Fruit fly (Drosophila melanogaster): Measurements from ENCODE around the gene Zmynd10.

DNA sequence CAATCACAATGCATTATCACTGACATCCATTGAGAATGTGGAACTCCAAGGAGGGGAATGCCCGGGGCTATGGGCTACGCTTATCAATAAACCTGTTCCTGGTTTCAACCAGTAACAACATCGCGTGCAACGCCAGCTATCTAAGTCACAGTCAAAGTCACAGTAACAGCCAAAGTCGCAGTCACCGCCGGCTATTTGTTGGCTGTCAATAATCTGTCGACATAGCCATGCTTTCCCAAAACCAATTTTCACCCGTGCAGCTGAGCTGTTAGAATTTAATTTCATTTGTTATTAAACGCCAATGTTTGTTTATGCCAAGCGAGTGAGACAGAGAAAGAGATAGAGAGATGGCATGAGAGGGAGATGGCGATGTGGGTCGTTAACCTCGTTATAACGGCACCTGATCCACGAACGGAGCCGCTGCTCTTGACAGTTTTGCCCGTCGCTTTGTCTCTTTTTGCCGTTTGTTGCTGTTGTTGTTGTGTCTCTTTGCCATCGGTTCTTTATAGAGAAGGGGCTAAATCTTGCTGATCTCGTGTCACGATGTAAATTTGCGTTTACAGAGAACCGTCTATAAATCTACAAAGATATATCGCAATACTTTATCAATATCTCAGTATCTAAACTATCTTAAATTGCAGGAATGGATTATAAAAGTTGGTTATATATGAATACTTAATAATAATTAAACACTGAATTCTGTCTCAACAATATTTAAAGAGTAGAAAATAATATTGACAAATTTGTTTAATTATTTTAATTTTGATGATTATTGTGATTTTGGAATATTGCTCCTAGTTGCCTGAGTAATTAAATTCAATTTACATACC, 6.1 kb upstream of the Zmynd10 start:
- no peak for TF ChIP-seq CG8478 (optimal IDR thresholded peaks at IDR 0.05)
- TF ChIP-seq CTCF (optimal IDR thresholded peaks at IDR 0.05): no peak

All from S2 (cell line).